Worm (Caenorhabditis elegans): ENCODE measurements around the gene R07B7.8.

R07B7.8 gene

DNA sequence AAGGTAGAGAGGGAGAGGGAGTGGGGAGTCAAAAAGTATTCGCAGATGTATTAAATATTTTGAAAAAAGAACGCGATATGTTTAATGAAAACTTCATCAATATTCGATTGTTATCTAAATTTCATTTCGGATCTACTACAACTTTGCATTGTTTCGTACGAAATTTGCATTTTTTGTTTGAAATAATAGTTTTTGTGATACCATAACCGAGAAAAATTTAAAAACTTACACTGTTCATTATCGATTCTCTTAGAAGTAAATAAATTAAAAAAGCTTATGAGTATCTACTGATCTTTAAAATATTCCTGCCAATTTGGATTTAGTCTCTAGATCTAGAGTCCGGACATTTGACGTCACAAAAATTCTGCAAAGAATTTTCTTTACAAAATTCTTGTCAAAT is 3.8 kb downstream of the R07B7.8 start, which contains the start of gene R07B7.9:
R07B7.9 (minus strand) TSS at position 101 of the 400 bp plus-strand sequence.
- TF ChIP-seq lin-39 (tag; optimal IDR thresholded peaks at IDR 0.05) (no peak), nhr-11 (tag; optimal IDR thresholded peaks at IDR 0.05) (no peak), mdl-1 (tag; optimal IDR thresholded peaks at IDR 0.05) (no peak), nfya-1 (tag; optimal IDR thresholded peaks at IDR 0.05; ENCODE audit: insufficient read depth) (no peak), nhr-76 (tag; optimal IDR thresholded peaks at IDR 0.05) (no peak), ceh-28 (tag; optimal IDR thresholded peaks at IDR 0.05) (no peak), lsy-12 (tag; optimal IDR thresholded peaks at IDR 0.05) (no peak), R02D3.7 (tag; optimal IDR thresholded peaks at IDR 0.05) (no peak), ztf-11 (tag; optimal IDR thresholded peaks at IDR 0.05) (no peak)

- TF ChIP-seq elt-2 (tag; optimal IDR thresholded peaks at IDR 0.05) (peak; percentile 68), lsy-12 (tag; optimal IDR thresholded peaks at IDR 0.05) (no peak), pha-4 (tag; optimal IDR thresholded peaks at IDR 0.05) (peak; percentile 57), pqm-1 (tag; optimal IDR thresholded peaks at IDR 0.05) (peak; percentile 75), skn-1 (tag; optimal IDR thresholded peaks at IDR 0.05) (no peak)
Measured at ce11 chrV:12075983-12076382, 8.1 kb downstream of the R07B7.8 start.

DNA sequence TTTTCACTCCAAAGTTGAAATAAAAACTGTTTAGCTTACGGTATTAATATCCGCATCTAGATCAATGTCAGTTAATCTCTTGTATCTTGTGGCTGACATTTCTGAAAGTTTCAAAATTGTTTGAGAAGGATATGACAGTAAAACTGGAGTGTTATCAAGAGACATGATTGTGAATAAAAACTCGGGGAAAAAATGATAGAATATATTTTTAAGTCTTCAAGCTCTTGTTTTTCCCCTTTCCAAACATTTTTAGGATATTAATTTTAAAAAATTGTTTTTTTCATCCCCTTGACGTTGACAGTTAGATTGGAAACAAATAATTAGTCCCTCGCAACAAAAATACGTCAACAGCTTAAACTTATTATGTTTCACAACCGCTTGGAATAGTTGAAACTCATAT is 9.2 kb downstream of the R07B7.8 start, which contains the start of gene R07B7.6:
R07B7.6 (minus strand) TSS at position 101 of the 400 bp plus-strand sequence.
- TF ChIP-seq egl-5 (tag; optimal IDR thresholded peaks at IDR 0.05) (no peak), hmg-11 (tag; optimal IDR thresholded peaks at IDR 0.05) (no peak), elt-1 (tag; optimal IDR thresholded peaks at IDR 0.05) (no peak)

DNA sequence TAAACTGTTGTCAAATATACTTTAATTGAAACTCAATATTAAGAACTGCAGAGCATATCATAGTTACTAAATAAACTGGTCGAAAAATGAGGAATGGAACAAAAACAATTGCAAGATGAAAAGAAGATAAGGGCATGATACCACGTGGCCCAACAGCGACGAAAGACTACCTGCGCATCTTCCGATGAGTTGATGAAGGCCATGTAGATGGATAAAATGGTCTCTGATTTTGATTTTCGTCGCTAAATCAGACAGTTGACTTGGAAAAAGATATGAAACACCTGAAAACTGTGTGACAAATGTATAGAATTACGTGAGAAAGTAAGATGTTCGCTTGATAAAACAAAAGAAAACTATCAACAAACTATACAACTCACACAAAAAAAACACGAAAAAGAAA is 12.6 kb downstream of the R07B7.8 start:
- TF ChIP-seq fkh-2 (tag; optimal IDR thresholded peaks at IDR 0.05) (no peak), nhr-23 (tag; optimal IDR thresholded peaks at IDR 0.05) (peak; percentile 22), skn-1 (tag; optimal IDR thresholded peaks at IDR 0.05) (no peak), nhr-25 (tag; optimal IDR thresholded peaks at IDR 0.05) (peak; percentile 85), ceh-82 (tag; optimal IDR thresholded peaks at IDR 0.05) (no peak), R02D3.7 (tag; optimal IDR thresholded peaks at IDR 0.05) (no peak), mdl-1 (tag; optimal IDR thresholded peaks at IDR 0.05) (peak; percentile 1), eor-1 (tag; optimal IDR thresholded peaks at IDR 0.05) (no peak), ztf-4 (tag; optimal IDR thresholded peaks at IDR 0.05) (no peak), nhr-43 (tag; optimal IDR thresholded peaks at IDR 0.05; ENCODE audit: poor library complexity, severe bottlenecking) (peak; percentile 58), nhr-28 (tag; optimal IDR thresholded peaks at IDR 0.05) (no peak), unc-39 (tag; optimal IDR thresholded peaks at IDR 0.05) (no peak), ceh-16 (tag; optimal IDR thresholded peaks at IDR 0.05) (no peak), elt-3 (tag; optimal IDR thresholded peaks at IDR 0.05) (peak in 2 of 3 experiments; percentile 12 to 27), aly-2 (tag; optimal IDR thresholded peaks at IDR 0.05) (no peak), lin-15B (tag; optimal IDR thresholded peaks at IDR 0.05) (no peak), ZK546.5 (tag; optimal IDR thresholded peaks at IDR 0.05) (no peak), elt-1 (tag; optimal IDR thresholded peaks at IDR 0.05) (peak; percentile 55), mml-1 (tag; optimal IDR thresholded peaks at IDR 0.05) (no peak), ceh-9 (tag; optimal IDR thresholded peaks at IDR 0.05) (no peak)

ce11 chrV:12070419-12070818 is 13.7 kb downstream of the R07B7.8 start, which contains the start of gene kmo-1:
TSS of gene kmo-1 (minus strand) at chrV:12070519.
- TF ChIP-seq ama-1 (optimal IDR thresholded peaks at IDR 0.05) (no peak), eor-1 (tag; optimal IDR thresholded peaks at IDR 0.05) (no peak), fos-1 (tag; optimal IDR thresholded peaks at IDR 0.05) (no peak), nhr-67 (tag; optimal IDR thresholded peaks at IDR 0.05) (no peak), nhr-237 (tag; optimal IDR thresholded peaks at IDR 0.05) (no peak), mdl-1 (tag; optimal IDR thresholded peaks at IDR 0.05) (no peak), elt-1 (tag; optimal IDR thresholded peaks at IDR 0.05) (no peak), fkh-2 (tag; optimal IDR thresholded peaks at IDR 0.05) (no peak), unc-39 (tag; optimal IDR thresholded peaks at IDR 0.05) (no peak), tbx-2 (tag; optimal IDR thresholded peaks at IDR 0.05) (no peak), fkh-10 (GFP tag; optimal IDR thresholded peaks at IDR 0.05) (no peak), nhr-28 (tag; optimal IDR thresholded peaks at IDR 0.05) (no peak), lin-15B (tag; optimal IDR thresholded peaks at IDR 0.05) (no peak), jun-1 (tag; optimal IDR thresholded peaks at IDR 0.05) (no peak), nhr-12 (tag; optimal IDR thresholded peaks at IDR 0.05) (no peak), mml-1 (tag; optimal IDR thresholded peaks at IDR 0.05) (no peak), pqm-1 (tag; optimal IDR thresholded peaks at IDR 0.05) (no peak), nfya-1 (tag; optimal IDR thresholded peaks at IDR 0.05; ENCODE audit: insufficient read depth) (no peak), egl-5 (tag; optimal IDR thresholded peaks at IDR 0.05) (no peak), ceh-9 (tag; optimal IDR thresholded peaks at IDR 0.05) (no peak)

Data from whole organism, L3 larva.